Worm (Caenorhabditis elegans) whole organism, early embryonic: ENCODE results near the gene kin-20.

Experiments used
- B0310.2 ChIP-seq: sonication (generic microtip); optimal IDR thresholded peaks from 2 replicates; lab custom pipeline; 2016; ENCODE audit warnings: mild to moderate bottlenecking, missing genetic modification characterization, missing compliant biosample characterization
- F13C5.2 ChIP-seq: sonication (generic microtip); optimal IDR thresholded peaks from 2 replicates; lab custom pipeline; 2017; ENCODE audit warnings: mild to moderate bottlenecking, missing genetic modification characterization, inconsistent platforms, missing compliant biosample characterization
- aly-1 ChIP-seq: sonication (generic microtip); optimal IDR thresholded peaks from 2 replicates; lab custom pipeline; 2016; ENCODE audit warnings: missing genetic modification characterization, missing compliant biosample characterization
- ama-1 ChIP-seq: fragments of 150-350 bp; optimal IDR thresholded peaks from 2 replicates; lab custom pipeline; 2014
- ceh-13 ChIP-seq: fragments of 200-800 bp; sonication (Bioruptor generic); optimal IDR thresholded peaks from 2 replicates; lab custom pipeline; 2018; ENCODE audit warnings: mild to moderate bottlenecking, missing genetic modification characterization, missing compliant biosample characterization
- ceh-36 ChIP-seq: sonication (generic microtip); optimal IDR thresholded peaks from 2 replicates; lab custom pipeline; 2016; ENCODE audit warnings: missing genetic modification characterization, inconsistent platforms, missing compliant biosample characterization
- ets-7 ChIP-seq: sonication (generic microtip); optimal IDR thresholded peaks from 2 replicates; lab custom pipeline; 2016; ENCODE audit warnings: missing genotype, missing genetic modification characterization, missing compliant biosample characterization
- flt-1 ChIP-seq: fragments of 200-800 bp; sonication (Bioruptor generic); IDR thresholded peaks from 2 replicates; pipeline ENCODE4 v1.3.6; 2022; ENCODE audit warnings: missing genetic modification characterization, missing compliant biosample characterization
- hmbx-1 ChIP-seq: sonication (generic microtip); optimal IDR thresholded peaks from 2 replicates; lab custom pipeline; 2016; ENCODE audit warnings: mild to moderate bottlenecking, missing genetic modification characterization, missing compliant biosample characterization
- hmg-4 ChIP-seq: fragments of 200-800 bp; sonication (Bioruptor generic); optimal IDR thresholded peaks from 2 replicates; lab custom pipeline; 2018; ENCODE audit warnings: mild to moderate bottlenecking, missing genetic modification characterization, missing compliant biosample characterization
- hnd-1 ChIP-seq: sonication (generic microtip); optimal IDR thresholded peaks from 2 replicates; lab custom pipeline; 2016; ENCODE audit warnings: missing genetic modification characterization, missing compliant biosample characterization
- pes-1 ChIP-seq: fragments of 200-800 bp; sonication (Bioruptor generic); IDR thresholded peaks from 2 replicates; pipeline ENCODE4 v1.3.6; 2022; ENCODE audit warnings: missing genetic modification reagents, missing genetic modification characterization, missing compliant biosample characterization
- scrt-1 ChIP-seq: fragments of 200-800 bp; sonication (Bioruptor generic); IDR thresholded peaks from 2 replicates; pipeline ENCODE4 v1.3.6; 2022; ENCODE audit warnings: missing genetic modification characterization, missing compliant biosample characterization
- sea-1 ChIP-seq: fragments of 200-800 bp; sonication (Bioruptor generic); conservative IDR thresholded peaks from 2 replicates; pipeline ENCODE4 v1.3.6; 2022; ENCODE audit warnings: missing genetic modification characterization, missing compliant biosample characterization
- tbx-11 ChIP-seq: fragments of 200-800 bp; sonication (Bioruptor generic); IDR thresholded peaks from 2 replicates; pipeline ENCODE4 v1.3.6; 2022; ENCODE audit warnings: missing genetic modification characterization, missing compliant biosample characterization
- tbx-37 ChIP-seq: fragments of 200-800 bp; sonication (Bioruptor generic); conservative IDR thresholded peaks from 2 replicates; pipeline ENCODE4 v1.3.6; 2022; ENCODE audit warnings: missing genetic modification reagents, missing genetic modification characterization, missing compliant biosample characterization
- tra-4 ChIP-seq: sonication (generic microtip); optimal IDR thresholded peaks from 2 replicates; lab custom pipeline; 2017; ENCODE audit warnings: missing genetic modification characterization, missing compliant biosample characterization

The kin-20 gene

DNA sequence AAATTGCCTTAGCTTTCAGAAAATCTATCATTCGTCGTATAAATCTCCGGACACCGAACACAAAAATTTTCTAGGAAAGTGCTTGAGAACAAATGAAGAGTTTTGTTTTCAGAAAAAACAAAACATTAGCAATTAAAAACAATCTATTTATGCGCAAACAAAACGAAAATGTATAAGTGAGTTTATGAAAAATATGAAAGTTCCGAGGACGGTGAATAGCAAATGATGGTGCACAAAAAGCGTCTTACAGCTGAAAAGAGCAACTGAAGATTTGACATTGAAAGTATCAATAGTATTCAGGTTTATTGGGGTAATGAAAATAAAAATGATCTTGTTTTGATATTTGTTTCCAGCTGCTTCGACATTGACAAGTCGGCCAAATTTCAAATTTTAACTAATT, 22.4 kb upstream of the kin-20 start:
- TF ChIP-seq hmg-4 (GFP tag; lab: Kevin White, UChicago) (no peak), hnd-1 (no peak), flt-1 (GFP tag; lab: Robert Waterston, UW) (no peak)

ce11 chrX:15297396-15297827, 19.8 kb upstream of the kin-20 start:
- peak; percentile 79 for TF ChIP-seq tbx-37 (GFP tag; lab: Robert Waterston, UW)
- peak; percentile 37 for TF ChIP-seq hmbx-1 (tag; lab: Kevin White, UChicago)
- peak; percentile 86 for TF ChIP-seq scrt-1 (GFP tag; lab: Robert Waterston, UW)
- TF ChIP-seq tbx-11 (GFP tag; lab: Robert Waterston, UW): peak; percentile 85
- TF ChIP-seq flt-1 (GFP tag; lab: Robert Waterston, UW): peak; percentile 77
- TF ChIP-seq ets-7: peak; percentile 27
- TF ChIP-seq ama-1 (lab: Kevin White, UChicago): no peak
- peak; percentile 84 for TF ChIP-seq sea-1 (GFP tag; lab: Robert Waterston, UW)
- peak; percentile 69 for TF ChIP-seq ceh-13
- TF ChIP-seq pes-1 (GFP tag; lab: Robert Waterston, UW): peak; percentile 87
- TF ChIP-seq tra-4: no peak
- peak; percentile 55 for TF ChIP-seq hnd-1
- TF ChIP-seq B0310.2 (tag; lab: Kevin White, UChicago): peak; percentile 77
- TF ChIP-seq ceh-36: peak; percentile 75
- TF ChIP-seq aly-1 (tag; lab: Kevin White, UChicago): peak; percentile 85
- TF ChIP-seq F13C5.2 (tag; lab: Kevin White, UChicago): peak; percentile 64
- TF ChIP-seq hmg-4 (GFP tag; lab: Kevin White, UChicago): peak; percentile 78

DNA sequence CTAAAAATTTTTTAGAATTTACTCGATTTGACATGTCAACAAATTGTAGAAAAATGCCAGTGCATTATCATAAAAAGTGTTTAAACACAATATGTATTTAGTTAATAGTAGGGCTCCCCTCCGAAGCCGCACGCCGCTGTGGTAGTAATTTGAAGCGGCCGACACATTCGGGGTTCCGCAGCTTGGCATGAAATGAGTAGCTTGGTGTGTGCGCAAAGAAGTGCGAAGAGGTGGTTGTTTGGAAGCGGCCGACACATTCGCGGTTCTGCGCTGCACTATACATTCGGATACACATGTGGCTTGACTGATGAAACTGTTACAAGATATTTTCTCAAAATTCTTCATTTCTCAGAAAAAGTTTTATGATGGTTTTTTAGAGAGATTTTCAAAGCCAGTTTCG, 8.0 kb upstream of the kin-20 start:
- TF ChIP-seq hmg-4 (GFP tag; lab: Kevin White, UChicago): no peak
- no peak for TF ChIP-seq hmbx-1 (tag; lab: Kevin White, UChicago)
- no peak for TF ChIP-seq ama-1 (lab: Kevin White, UChicago)
- no peak for TF ChIP-seq aly-1 (tag; lab: Kevin White, UChicago)

DNA sequence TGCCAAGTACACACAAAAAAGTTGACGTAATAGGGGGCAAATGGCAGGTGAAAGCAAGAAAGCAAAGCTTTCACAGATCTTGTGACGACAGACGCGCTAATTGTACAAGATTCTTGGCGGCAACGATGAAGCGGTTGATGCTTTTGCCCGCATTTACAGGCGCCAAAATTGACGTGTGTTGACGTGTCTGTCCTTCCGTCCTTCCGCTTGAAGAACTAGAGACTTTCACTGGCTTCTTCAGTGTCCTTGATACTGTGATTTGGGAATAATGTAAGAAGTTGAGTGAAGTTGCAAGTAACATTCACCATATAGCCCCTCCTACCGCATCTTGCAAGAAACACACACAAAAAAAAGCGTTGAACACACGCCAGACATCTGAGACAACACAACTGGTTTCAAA, 6.2 kb upstream of the kin-20 start, which contains the start of gene jud-4:
Gene jud-4 (plus strand): TSS at position 376 of the 400 bp plus-strand sequence.
- TF ChIP-seq hmbx-1 (tag; lab: Kevin White, UChicago) (no peak), ets-7 (no peak), hnd-1 (no peak), tbx-11 (GFP tag; lab: Robert Waterston, UW) (no peak), aly-1 (tag; lab: Kevin White, UChicago) (no peak), F13C5.2 (tag; lab: Kevin White, UChicago) (no peak), sea-1 (GFP tag; lab: Robert Waterston, UW) (no peak), hmg-4 (GFP tag; lab: Kevin White, UChicago) (no peak)

DNA sequence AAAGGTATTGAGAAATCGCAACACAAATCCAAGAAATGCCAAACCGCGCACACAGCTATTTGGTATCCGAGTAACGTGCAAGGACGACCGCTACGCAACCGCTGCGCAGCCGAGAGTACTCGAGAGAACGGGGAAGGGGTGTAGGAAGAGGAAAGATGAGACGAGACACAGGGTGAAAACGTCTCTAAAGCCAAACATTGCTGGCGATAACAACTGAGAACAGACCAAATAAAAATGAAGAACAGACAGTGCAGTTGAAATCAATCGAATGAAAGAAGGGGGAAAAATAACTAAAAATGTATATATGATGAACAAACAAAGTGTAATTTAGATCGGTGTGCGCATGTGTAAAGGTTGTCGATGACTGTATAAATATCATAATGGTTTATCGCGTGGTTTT, 3.7 kb upstream of the kin-20 start:
- no peak for TF ChIP-seq sea-1 (GFP tag; lab: Robert Waterston, UW)
- no peak for TF ChIP-seq aly-1 (tag; lab: Kevin White, UChicago)
- no peak for TF ChIP-seq F13C5.2 (tag; lab: Kevin White, UChicago)
- TF ChIP-seq tbx-37 (GFP tag; lab: Robert Waterston, UW): no peak
- TF ChIP-seq hmbx-1 (tag; lab: Kevin White, UChicago): no peak
- peak; percentile 42 for TF ChIP-seq hmg-4 (GFP tag; lab: Kevin White, UChicago)
- no peak for TF ChIP-seq flt-1 (GFP tag; lab: Robert Waterston, UW)

ce11 chrX:15280318-15280717, 2.8 kb upstream of the kin-20 start:
- TF ChIP-seq ama-1 (lab: Kevin White, UChicago) (no peak), tra-4 (no peak), sea-1 (GFP tag; lab: Robert Waterston, UW) (no peak), flt-1 (GFP tag; lab: Robert Waterston, UW) (no peak), tbx-37 (GFP tag; lab: Robert Waterston, UW) (no peak), ets-7 (no peak), hmg-4 (GFP tag; lab: Kevin White, UChicago) (no peak)

- no peak for TF ChIP-seq tbx-11 (GFP tag; lab: Robert Waterston, UW)
- TF ChIP-seq hmg-4 (GFP tag; lab: Kevin White, UChicago): peak; percentile 47
- TF ChIP-seq ama-1 (lab: Kevin White, UChicago): no peak
- peak; percentile 4 for TF ChIP-seq ceh-36
- TF ChIP-seq F13C5.2 (tag; lab: Kevin White, UChicago): no peak
- TF ChIP-seq hnd-1: no peak
- no peak for TF ChIP-seq scrt-1 (GFP tag; lab: Robert Waterston, UW)
Measured at ce11 chrX:15279301-15279700, 1.7 kb upstream of the kin-20 start.

ce11 chrX:15278593-15278992, 1.0 kb upstream of the kin-20 start:
- no peak for TF ChIP-seq B0310.2 (tag; lab: Kevin White, UChicago)
- no peak for TF ChIP-seq F13C5.2 (tag; lab: Kevin White, UChicago)

DNA sequence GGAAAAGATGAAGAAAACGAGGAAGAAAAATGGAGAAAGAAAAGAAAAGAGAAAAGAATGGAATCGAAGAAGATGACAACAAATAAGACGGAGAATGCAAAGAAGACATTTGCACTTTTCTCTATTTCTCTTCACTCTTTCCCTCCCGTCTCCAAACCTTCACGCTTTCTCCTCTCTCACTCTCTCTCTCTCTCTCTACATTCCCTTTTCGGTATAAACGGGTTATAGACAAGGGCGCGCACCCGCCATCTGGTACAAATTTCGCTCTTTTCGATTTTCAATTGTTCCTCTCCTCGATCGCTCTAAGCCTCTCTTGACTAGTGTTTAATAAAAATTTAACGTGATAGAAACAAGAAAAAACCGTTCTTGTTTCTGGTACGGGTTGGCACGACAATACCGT, 790 bp downstream of the kin-20 start:
- no peak for TF ChIP-seq aly-1 (tag; lab: Kevin White, UChicago)
- TF ChIP-seq tbx-37 (GFP tag; lab: Robert Waterston, UW): no peak
- TF ChIP-seq flt-1 (GFP tag; lab: Robert Waterston, UW): no peak
- TF ChIP-seq hnd-1: no peak
- TF ChIP-seq pes-1 (GFP tag; lab: Robert Waterston, UW): no peak
- TF ChIP-seq sea-1 (GFP tag; lab: Robert Waterston, UW): no peak
- TF ChIP-seq scrt-1 (GFP tag; lab: Robert Waterston, UW): no peak
- no peak for TF ChIP-seq B0310.2 (tag; lab: Kevin White, UChicago)
- no peak for TF ChIP-seq ets-7
- no peak for TF ChIP-seq F13C5.2 (tag; lab: Kevin White, UChicago)
- no peak for TF ChIP-seq tbx-11 (GFP tag; lab: Robert Waterston, UW)
- no peak for TF ChIP-seq ceh-36
- TF ChIP-seq hmg-4 (GFP tag; lab: Kevin White, UChicago): no peak
- TF ChIP-seq ceh-13: no peak
- TF ChIP-seq tra-4: no peak
- TF ChIP-seq hmbx-1 (tag; lab: Kevin White, UChicago): no peak
